Fruit fly (Drosophila melanogaster) whole organism, embryonic: ENCODE results near the gene CLS.

Experiments
- Adf1 ChIP-seq: fragments of 200-800 bp; sonication (Bioruptor generic); IDR thresholded peaks from 2 replicates; pipeline ENCODE4 v1.3.6; 2022; ENCODE audit warnings: missing biosample characterization, missing genetic modification characterization
- Awh ChIP-seq: fragments of 200-800 bp; sonication (Bioruptor generic); IDR thresholded peaks from 2 replicates; pipeline ENCODE4, ENCODE4 v1.3.6; 2022; ENCODE audit warnings: missing biosample characterization, missing genetic modification characterization
- CG11560 ChIP-seq: fragments of 200-800 bp; sonication (Bioruptor generic); IDR thresholded peaks from 3 replicates; pipeline ENCODE4 v1.3.6; 2022; ENCODE audit warnings: missing biosample characterization, missing genetic modification characterization
- CG12942 ChIP-seq: fragments of 200-800 bp; sonication (Bioruptor generic); optimal IDR thresholded peaks from 3 replicates; lab custom pipeline; 2016; ENCODE audit warnings: missing biosample characterization, missing genetic modification characterization
- CG13624 ChIP-seq: fragments of 200-800 bp; sonication (Bioruptor generic); optimal IDR thresholded peaks from 2 replicates; lab custom pipeline; 2016; ENCODE audit warnings: missing biosample characterization, missing genetic modification characterization
- CG14050 ChIP-seq: fragments of 200-800 bp; sonication (Bioruptor generic); IDR thresholded peaks from 3 replicates; pipeline ENCODE4 v1.3.6; 2022; ENCODE audit warnings: missing biosample characterization, missing genetic modification characterization
- CG14441 ChIP-seq: fragments of 200-800 bp; sonication (Bioruptor generic); IDR thresholded peaks from 2 replicates; pipeline ENCODE4 v1.3.6; 2022; ENCODE audit warnings: missing biosample characterization, missing genetic modification characterization
- CG14667 ChIP-seq: fragments of 200-800 bp; sonication (Bioruptor generic); IDR thresholded peaks from 2 replicates; pipeline ENCODE4 v1.3.6; 2022; ENCODE audit warnings: missing biosample characterization, missing genetic modification characterization
- CG16815 ChIP-seq: fragments of 200-800 bp; sonication (Bioruptor generic); optimal IDR thresholded peaks from 3 replicates; lab custom pipeline; 2017; ENCODE audit warnings: missing biosample characterization, mild to moderate bottlenecking, missing genetic modification characterization
- CG17361 ChIP-seq: fragments of 200-800 bp; sonication (Bioruptor generic); IDR thresholded peaks from 3 replicates; pipeline ENCODE4 v1.3.6; 2022; ENCODE audit warnings: missing biosample characterization, missing genetic modification characterization
- CG18764 ChIP-seq: fragments of 200-800 bp; sonication (Bioruptor generic); optimal IDR thresholded peaks from 3 replicates; lab custom pipeline; 2016; ENCODE audit warnings: missing biosample characterization, missing genetic modification characterization
- CG2678 ChIP-seq: fragments of 200-800 bp; sonication (Bioruptor generic); optimal IDR thresholded peaks from 3 replicates; lab custom pipeline; 2019; ENCODE audit warnings: missing biosample characterization, mild to moderate bottlenecking, missing genetic modification characterization, moderate library complexity
- CG30403 ChIP-seq: fragments of 200-800 bp; sonication (Bioruptor generic); optimal IDR thresholded peaks from 3 replicates; lab custom pipeline; 2016; ENCODE audit warnings: missing biosample characterization, missing genetic modification characterization
- CG31365 ChIP-seq: fragments of 200-800 bp; sonication (Bioruptor generic); optimal IDR thresholded peaks from 2 replicates; lab custom pipeline; 2018; ENCODE audit warnings: missing biosample characterization, mild to moderate bottlenecking, missing genetic modification characterization
- CG34422 ChIP-seq: fragments of 200-800 bp; sonication (Bioruptor generic); IDR thresholded peaks from 3 replicates; pipeline ENCODE4 v1.3.6; 2022; ENCODE audit warnings: missing biosample characterization, missing genetic modification characterization
- CG4282 ChIP-seq: fragments of 200-800 bp; sonication (Bioruptor generic); optimal IDR thresholded peaks from 2 replicates; lab custom pipeline; 2016; ENCODE audit warnings: missing biosample characterization, missing genetic modification characterization
- CG4617 ChIP-seq: fragments of 200-800 bp; sonication (Bioruptor generic); optimal IDR thresholded peaks from 3 replicates; lab custom pipeline; 2016; ENCODE audit warnings: missing biosample characterization, missing genetic modification characterization, borderline replicate concordance
- CG6272 ChIP-seq: fragments of 200-800 bp; sonication (Bioruptor generic); IDR thresholded peaks from 2 replicates; pipeline ENCODE4 v1.3.6; 2022; ENCODE audit warnings: missing biosample characterization, missing genetic modification characterization
- CG7372 ChIP-seq: fragments of 200-800 bp; sonication (Bioruptor generic); IDR thresholded peaks from 2 replicates; pipeline ENCODE4 v1.3.6; 2022; ENCODE audit warnings: missing biosample characterization, missing genetic modification characterization
- CG8765 ChIP-seq: fragments of 200-800 bp; sonication (Bioruptor generic); IDR thresholded peaks from 2 replicates; pipeline ENCODE4 v1.3.6; 2022; ENCODE audit warnings: missing biosample characterization, missing genetic modification characterization
- CoRest ChIP-seq: fragments of 200-800 bp; sonication (Bioruptor generic); optimal IDR thresholded peaks from 3 replicates; lab custom pipeline; 2018; ENCODE audit warnings: missing biosample characterization, mild to moderate bottlenecking, missing genetic modification characterization, moderate library complexity
- Drgx ChIP-seq: fragments of 200-800 bp; sonication (Bioruptor generic); IDR thresholded peaks from 2 replicates; pipeline ENCODE4 v1.3.6; 2022; ENCODE audit warnings: missing biosample characterization, missing genetic modification characterization
- Eip74EF ChIP-seq, 2 experiments: fragments of 200-800 bp in 1 of 2; fragments of >200 bp in 1 of 2; sonication (Bioruptor generic) in 1 of 2; optimal IDR thresholded peaks; 2 replicates each; lab custom pipeline; 2017 to 2019; ENCODE audit warnings: missing biosample characterization in 2 of 2, missing genetic modification characterization in 2 of 2, mild to moderate bottlenecking in 1 of 2, moderate library complexity in 1 of 2
- Fer1 ChIP-seq: fragments of 200-800 bp; sonication (Bioruptor generic); optimal IDR thresholded peaks from 2 replicates; lab custom pipeline; 2017; ENCODE audit warnings: missing biosample characterization, mild to moderate bottlenecking, missing genetic modification characterization
- Fer3 ChIP-seq: fragments of 200-800 bp; sonication (Bioruptor generic); optimal IDR thresholded peaks from 2 replicates; lab custom pipeline; 2018; ENCODE audit warnings: missing biosample characterization, mild to moderate bottlenecking, missing genetic modification characterization, moderate library complexity
- Mes4 ChIP-seq: fragments of 200-800 bp; sonication (Bioruptor generic); optimal IDR thresholded peaks from 2 replicates; lab custom pipeline; 2016; ENCODE audit warnings: missing biosample characterization, missing genetic modification characterization
- NK7.1 ChIP-seq: fragments of 200-800 bp; sonication (Bioruptor generic); optimal IDR thresholded peaks from 3 replicates; lab custom pipeline; 2016; ENCODE audit warnings: missing biosample characterization, missing genetic modification characterization
- Nf-YA ChIP-seq: fragments of 200-800 bp; sonication (Bioruptor generic); IDR thresholded peaks from 2 replicates; pipeline ENCODE4 v1.3.6; 2022; ENCODE audit warnings: missing biosample characterization, missing genetic modification characterization
- Rfx ChIP-seq: fragments of 200-800 bp; sonication (Bioruptor generic); IDR thresholded peaks from 2 replicates; pipeline ENCODE4 v1.3.6; 2022; ENCODE audit warnings: missing biosample characterization, missing genetic modification characterization
- Scr ChIP-seq: fragments of 200-800 bp; sonication (Bioruptor generic); IDR thresholded peaks from 2 replicates; pipeline ENCODE4 v1.3.6; 2022; ENCODE audit warnings: missing biosample characterization, missing genetic modification characterization; ENCODE audit not compliant: partially characterized antibody
- Spps ChIP-seq: fragments of 200-800 bp; sonication (Bioruptor generic); optimal IDR thresholded peaks from 2 replicates; lab custom pipeline; 2018; ENCODE audit warnings: missing biosample characterization, mild to moderate bottlenecking, missing genetic modification characterization
- Sry-β ChIP-seq: fragments of 200-800 bp; sonication (Bioruptor generic); optimal IDR thresholded peaks from 2 replicates; lab custom pipeline; 2018; ENCODE audit warnings: missing biosample characterization, mild to moderate bottlenecking, missing genetic modification characterization, moderate library complexity
- Xbp1 ChIP-seq: fragments of 200-800 bp; sonication (Bioruptor generic); optimal IDR thresholded peaks from 3 replicates; lab custom pipeline; 2016; ENCODE audit warnings: missing biosample characterization, mild to moderate bottlenecking, missing genetic modification characterization
- ash1 ChIP-seq: fragments of 200-800 bp; sonication (Bioruptor generic); optimal IDR thresholded peaks from 2 replicates; lab custom pipeline; 2018; ENCODE audit warnings: missing biosample characterization, mild to moderate bottlenecking, missing genetic modification characterization
- ato ChIP-seq: fragments of 200-800 bp; sonication (Bioruptor generic); IDR thresholded peaks from 2 replicates; pipeline ENCODE4 v1.3.6; 2022; ENCODE audit warnings: missing biosample characterization, missing genetic modification characterization; ENCODE audit not compliant: partially characterized antibody
- cato ChIP-seq: fragments of 200-800 bp; sonication (Bioruptor generic); optimal IDR thresholded peaks from 2 replicates; lab custom pipeline; 2016; ENCODE audit warnings: missing biosample characterization, missing genetic modification characterization, borderline replicate concordance
- ci ChIP-seq: fragments of 200-800 bp; sonication (Bioruptor generic); IDR thresholded peaks from 3 replicates; pipeline ENCODE4 v1.3.6; 2022; ENCODE audit warnings: missing biosample characterization, missing genetic modification characterization
- cwo ChIP-seq: fragments of 200-800 bp; sonication (Bioruptor generic); optimal IDR thresholded peaks from 3 replicates; lab custom pipeline; 2017; ENCODE audit warnings: missing biosample characterization, missing genetic modification characterization, mild to moderate bottlenecking, moderate library complexity, missing genetic modification reagents
- dati ChIP-seq: fragments of 200-800 bp; sonication (Bioruptor generic); IDR thresholded peaks from 2 replicates; pipeline ENCODE4 v1.3.6; 2022; ENCODE audit warnings: missing biosample characterization, missing genetic modification characterization
- grn ChIP-seq: fragments of 200-800 bp; sonication (Bioruptor generic); optimal IDR thresholded peaks from 3 replicates; lab custom pipeline; 2017; ENCODE audit warnings: missing biosample characterization, missing genetic modification characterization
- lola ChIP-seq, 3 experiments: fragments of >200 bp in 2 of 3; fragments of 200-800 bp in 1 of 3; sonication (Bioruptor generic) in 1 of 3; optimal IDR thresholded peaks; 2 replicates each; lab custom pipeline; 2017 to 2019; ENCODE audit warnings: missing biosample characterization in 3 of 3, missing genetic modification characterization in 3 of 3, mild to moderate bottlenecking in 1 of 3, moderate library complexity in 1 of 3
- odd ChIP-seq: fragments of 200-800 bp; sonication (Bioruptor generic); optimal IDR thresholded peaks from 2 replicates; lab custom pipeline; 2017; ENCODE audit warnings: missing biosample characterization, mild to moderate bottlenecking, missing genetic modification characterization
- pb ChIP-seq: fragments of 200-800 bp; sonication (Bioruptor generic); optimal IDR thresholded peaks from 3 replicates; lab custom pipeline; 2016; ENCODE audit warnings: missing biosample characterization, missing genetic modification characterization
- pfk ChIP-seq: fragments of 200-800 bp; sonication (Bioruptor generic); optimal IDR thresholded peaks from 2 replicates; lab custom pipeline; 2018; ENCODE audit warnings: missing biosample characterization, mild to moderate bottlenecking, missing genetic modification characterization, moderate library complexity
- ranshi ChIP-seq: fragments of 200-800 bp; sonication (Bioruptor generic); IDR thresholded peaks from 2 replicates; pipeline ENCODE4 v1.3.6; 2022; ENCODE audit warnings: missing biosample characterization, missing genetic modification characterization
- sc ChIP-seq, 3 experiments: fragments of >200 bp in 2 of 3; fragments of 200-800 bp in 1 of 3; sonication (Bioruptor generic) in 1 of 3; optimal IDR thresholded peaks; 2 replicates in 2 of 3; 3 replicates in 1 of 3; lab custom pipeline; 2017; ENCODE audit warnings: mild to moderate bottlenecking in 1 of 3, missing biosample characterization in 1 of 3, missing genetic modification characterization in 1 of 3, missing genetic modification reagents in 1 of 3
- slp2 ChIP-seq: fragments of 200-800 bp; sonication (Bioruptor generic); optimal IDR thresholded peaks from 2 replicates; lab custom pipeline; 2016; ENCODE audit warnings: missing biosample characterization, missing genetic modification characterization
- sqz ChIP-seq: fragments of 200-800 bp; sonication (Bioruptor generic); optimal IDR thresholded peaks from 3 replicates; lab custom pipeline; 2018; ENCODE audit warnings: missing biosample characterization, mild to moderate bottlenecking, missing genetic modification characterization
- tap ChIP-seq: fragments of 200-800 bp; optimal IDR thresholded peaks from 3 replicates; lab custom pipeline; 2019; ENCODE audit warnings: missing biosample characterization, mild to moderate bottlenecking, missing genetic modification characterization, moderate library complexity
- vnd ChIP-seq: fragments of 200-800 bp; sonication (Bioruptor generic); IDR thresholded peaks from 3 replicates; pipeline ENCODE4 v1.3.6; 2022; ENCODE audit warnings: missing biosample characterization, missing genetic modification characterization; ENCODE audit not compliant: partially characterized antibody

CLS gene

DNA sequence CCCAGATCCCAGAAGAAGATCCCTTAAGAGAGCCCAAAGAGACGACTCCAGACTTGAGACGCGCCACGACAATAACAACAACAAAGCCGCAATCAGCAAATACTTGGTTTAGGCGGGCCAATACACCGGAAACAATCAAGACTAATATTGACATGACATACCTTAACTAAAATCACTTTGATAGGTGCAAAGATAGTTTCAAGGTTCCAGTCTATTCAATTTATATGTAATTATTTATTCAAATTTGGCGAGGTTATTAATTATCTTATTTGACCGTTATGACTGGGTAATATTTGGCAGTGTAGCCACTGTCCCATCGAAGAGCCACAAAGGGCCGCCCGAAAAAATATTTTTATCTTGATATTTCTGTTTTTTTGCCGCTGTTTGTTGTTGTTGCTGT is 46.7 kb downstream of the CLS start (continued):
- TF ChIP-seq pb (GFP tag; lab: Kevin White, UChicago), result no peak
- TF ChIP-seq ranshi (GFP tag; lab: Robert Waterston, UW), result no peak
- TF ChIP-seq lola (GFP tag; optimal IDR thresholded peaks at IDR 0.05; lab: Kevin White, UChicago), result peak in 1 of 3 experiments; percentile 61
- peak; percentile 45 for TF ChIP-seq CG16815
- TF ChIP-seq dati, result no peak
- no peak for TF ChIP-seq grn
- no peak for TF ChIP-seq NK7.1 (GFP tag; lab: Kevin White, UChicago)
- TF ChIP-seq Fer1 (GFP tag; lab: Kevin White, UChicago), result no peak
- peak; percentile 8 for TF ChIP-seq sqz
- TF ChIP-seq CG31365 (tag; lab: Kevin White, UChicago), result no peak
- TF ChIP-seq CG12942 (GFP tag; lab: Kevin White, UChicago), result no peak
- peak; percentile 56 for TF ChIP-seq tap
- TF ChIP-seq CG4282 (GFP tag; lab: Kevin White, UChicago), result no peak
- TF ChIP-seq slp2 (GFP tag; lab: Kevin White, UChicago), result peak; percentile 11
- no peak for TF ChIP-seq pfk
- TF ChIP-seq cwo (GFP tag; lab: Kevin White, UChicago), result peak; percentile 8
- peak; percentile 6 for TF ChIP-seq CG18764 (GFP tag; lab: Kevin White, UChicago)
- TF ChIP-seq CG11560 (tag; lab: Robert Waterston, UW), result peak; percentile 28; the same call in 1 of the 3 replicates
- no peak for TF ChIP-seq ato (GFP tag; lab: Robert Waterston, UW)
- TF ChIP-seq ci, result peak; percentile 67; the same call in 2 of the 3 replicates
- no peak for TF ChIP-seq sc (optimal IDR thresholded peaks at IDR 0.05; lab: Kevin White, UChicago)
- peak; percentile 1 for TF ChIP-seq sc (GFP tag; optimal IDR thresholded peaks at IDR 0.05; lab: Kevin White, UChicago)
- TF ChIP-seq Fer3, result peak; percentile 52
- no peak for TF ChIP-seq CG4617 (GFP tag; lab: Kevin White, UChicago)
- TF ChIP-seq ash1 (GFP tag; lab: Kevin White, UChicago), result no peak
- peak; percentile 41; the same call in 1 of the 2 replicates for TF ChIP-seq CG14441 (GFP tag; lab: Robert Waterston, UW)
- TF ChIP-seq Awh (GFP tag; lab: Robert Waterston, UW), result peak; percentile 52; the same call in 1 of the 2 replicates
- TF ChIP-seq Sry-β, result no peak
- no peak for TF ChIP-seq vnd (GFP tag; lab: Robert Waterston, UW)
- no peak for TF ChIP-seq Scr (GFP tag; lab: Robert Waterston, UW)
- TF ChIP-seq CG7372 (GFP tag; lab: Robert Waterston, UW), result no peak
- TF ChIP-seq CG14050 (GFP tag; lab: Robert Waterston, UW), result peak; percentile 26; the same call in 2 of the 3 replicates
- TF ChIP-seq CG8765 (GFP tag; lab: Robert Waterston, UW), result peak; percentile 70
- no peak for TF ChIP-seq Adf1 (GFP tag; lab: Robert Waterston, UW)
- TF ChIP-seq Xbp1 (GFP tag; lab: Kevin White, UChicago), result peak; percentile 59
- TF ChIP-seq CG13624, result no peak
- no peak for TF ChIP-seq CG34422
- TF ChIP-seq CG2678 (tag; lab: Kevin White, UChicago), result peak; percentile 62
- TF ChIP-seq Mes4 (GFP tag; lab: Kevin White, UChicago), result no peak
- peak; percentile 53 for TF ChIP-seq CG30403 (GFP tag; lab: Kevin White, UChicago)
- no peak for TF ChIP-seq cato (GFP tag; lab: Kevin White, UChicago)
- TF ChIP-seq odd (GFP tag; lab: Kevin White, UChicago), result no peak
- no peak for TF ChIP-seq Eip74EF (GFP tag; optimal IDR thresholded peaks at IDR 0.05; lab: Kevin White, UChicago)
- peak; percentile 52 for TF ChIP-seq CoRest (tag; lab: Kevin White, UChicago)
- no peak for TF ChIP-seq CG6272 (GFP tag; lab: Robert Waterston, UW)
- peak; percentile 28; the same call in 1 of the 2 replicates for TF ChIP-seq Drgx
- TF ChIP-seq Nf-YA (GFP tag; lab: Robert Waterston, UW), result no peak
- TF ChIP-seq CG17361 (GFP tag; lab: Robert Waterston, UW), result peak; percentile 56
- peak; percentile 20 for TF ChIP-seq Spps
- TF ChIP-seq CG14667 (GFP tag; lab: Robert Waterston, UW), result 0 out of 2 replicates have a peak, but pooled peaks have one; percentile 35
- TF ChIP-seq Rfx (GFP tag; lab: Robert Waterston, UW), result peak; percentile 64
